Fruit fly (Drosophila melanogaster) whole organism, wandering third instar larva: ENCODE measurements around the gene Mul1.

Source experiments
- Abd-B ChIP-seq: fragments of >200 bp; optimal IDR thresholded peaks from 2 replicates; lab custom pipeline; 2017; ENCODE audit warnings: missing biosample characterization, missing genetic modification characterization
- CG32264 ChIP-seq: fragments of 200-800 bp; sonication (Bioruptor generic); optimal IDR thresholded peaks from 2 replicates; lab custom pipeline; 2016; ENCODE audit warnings: missing biosample characterization, missing genetic modification characterization
- CG9705 ChIP-seq: fragments of 200-800 bp; sonication (Bioruptor generic); optimal IDR thresholded peaks from 2 replicates; lab custom pipeline; 2018; ENCODE audit warnings: missing biosample characterization, mild to moderate bottlenecking, missing genetic modification characterization
- CrebA ChIP-seq: fragments of 200-800 bp; sonication (Bioruptor generic); optimal IDR thresholded peaks from 2 replicates; lab custom pipeline; 2016; ENCODE audit warnings: missing biosample characterization, mild to moderate bottlenecking, missing genetic modification characterization, borderline replicate concordance
- Dfd ChIP-seq: fragments of >200 bp; optimal IDR thresholded peaks from 2 replicates; lab custom pipeline; 2017; ENCODE audit warnings: missing biosample characterization, missing genetic modification characterization
- GATAd ChIP-seq: sonication (Bioruptor generic); optimal IDR thresholded peaks from 2 replicates; lab custom pipeline; 2016; ENCODE audit warnings: missing biosample characterization, missing genetic modification characterization
- HLH106 ChIP-seq: fragments of 200-800 bp; optimal IDR thresholded peaks from 3 replicates; lab custom pipeline; 2019; ENCODE audit warnings: missing biosample characterization, mild to moderate bottlenecking, missing genetic modification characterization, moderate library complexity
- Hnf4 ChIP-seq: fragments of 200-800 bp; sonication (Bioruptor generic); optimal IDR thresholded peaks from 2 replicates; lab custom pipeline; 2016; ENCODE audit warnings: missing biosample characterization, mild to moderate bottlenecking, missing genetic modification characterization
- Hr78 ChIP-seq: fragments of >200 bp; optimal IDR thresholded peaks from 2 replicates; lab custom pipeline; 2017; ENCODE audit warnings: missing biosample characterization, missing genetic modification characterization
- Hr83 ChIP-seq: fragments of 200-300 bp; sonication (Bioruptor generic); optimal IDR thresholded peaks from 2 replicates; lab custom pipeline; 2016; ENCODE audit warnings: missing biosample characterization, mild to moderate bottlenecking, missing genetic modification characterization, moderate library complexity; ENCODE audit not compliant: poor library complexity, severe bottlenecking
- Jra ChIP-seq: sonication (Bioruptor generic); optimal IDR thresholded peaks from 2 replicates; lab custom pipeline; 2016; ENCODE audit warnings: missing biosample characterization, missing genetic modification characterization
- Mio ChIP-seq: sonication (Bioruptor generic); optimal IDR thresholded peaks from 2 replicates; lab custom pipeline; 2016; ENCODE audit warnings: missing biosample characterization, missing genetic modification characterization
- Myc ChIP-seq: fragments of >200 bp; optimal IDR thresholded peaks from 2 replicates; lab custom pipeline; 2017
- N ChIP-seq: fragments of >200 bp; optimal IDR thresholded peaks from 2 replicates; lab custom pipeline; 2018; ENCODE audit warnings: missing biosample characterization, missing external identifiers, missing genetic modification characterization
- OdsH ChIP-seq: fragments of 200-800 bp; sonication (Bioruptor generic); optimal IDR thresholded peaks from 2 replicates; lab custom pipeline; 2016; ENCODE audit warnings: missing biosample characterization, mild to moderate bottlenecking, missing genetic modification characterization
- Sp1 ChIP-seq: fragments of 200-800 bp; sonication (Bioruptor generic); optimal IDR thresholded peaks from 3 replicates; lab custom pipeline; 2019; ENCODE audit warnings: missing biosample characterization, mild to moderate bottlenecking, missing genetic modification characterization, moderate library complexity
- br ChIP-seq: fragments of 200-800 bp; sonication (Bioruptor generic); optimal IDR thresholded peaks from 2 replicates; lab custom pipeline; 2016; ENCODE audit warnings: missing biosample characterization, missing genetic modification characterization
- brk ChIP-seq: fragments of 200-800 bp; sonication (Bioruptor generic); optimal IDR thresholded peaks from 2 replicates; lab custom pipeline; 2016; ENCODE audit warnings: missing biosample characterization, mild to moderate bottlenecking, missing genetic modification characterization
- dl ChIP-seq, 2 experiments: fragments of 175-275, 200-275 bp in 1 of 2; fragments of 200-275 bp in 1 of 2; sonication (Bioruptor generic); optimal IDR thresholded peaks; lab custom pipeline; 2018; ENCODE audit warnings: mild to moderate bottlenecking in 2 of 2, missing biosample characterization in 2 of 2, missing genetic modification characterization in 2 of 2, moderate library complexity in 2 of 2; ENCODE audit not compliant: partially characterized antibody in 2 of 2, insufficient read depth in 1 of 2
- dsf ChIP-seq: sonication (Bioruptor generic); optimal IDR thresholded peaks from 2 replicates; lab custom pipeline; 2016; ENCODE audit warnings: missing biosample characterization, missing genetic modification characterization, borderline replicate concordance
- ey ChIP-seq: fragments of 200-800 bp; sonication (Bioruptor generic); optimal IDR thresholded peaks from 2 replicates; lab custom pipeline; 2016; ENCODE audit warnings: missing biosample characterization, missing genetic modification characterization
- fru ChIP-seq: fragments of 200-800 bp; sonication (Bioruptor generic); optimal IDR thresholded peaks from 3 replicates; lab custom pipeline; 2016; ENCODE audit warnings: missing biosample characterization, mild to moderate bottlenecking, missing genetic modification characterization
- h ChIP-seq: fragments of 200-800 bp; sonication (Bioruptor generic); optimal IDR thresholded peaks from 3 replicates; lab custom pipeline; 2016; ENCODE audit warnings: missing biosample characterization, mild to moderate bottlenecking, missing genetic modification characterization
- jim ChIP-seq: fragments of 175-275, 200-325 bp; sonication (Bioruptor generic); optimal IDR thresholded peaks from 2 replicates; lab custom pipeline; 2016; ENCODE audit warnings: missing biosample characterization, mild to moderate bottlenecking, missing genetic modification characterization
- lola ChIP-seq: fragments of >200 bp; optimal IDR thresholded peaks from 2 replicates; lab custom pipeline; 2017; ENCODE audit warnings: missing biosample characterization, missing genetic modification characterization
- pan ChIP-seq: fragments of >200 bp; optimal IDR thresholded peaks from 2 replicates; lab custom pipeline; 2017
- psq ChIP-seq: fragments of 200-800 bp; sonication (Bioruptor generic); optimal IDR thresholded peaks from 3 replicates; lab custom pipeline; 2017; ENCODE audit warnings: missing biosample characterization, mild to moderate bottlenecking, missing genetic modification characterization, moderate library complexity
- rgr ChIP-seq: fragments of 200-800 bp; sonication (Bioruptor generic); optimal IDR thresholded peaks from 3 replicates; lab custom pipeline; 2016; ENCODE audit warnings: missing biosample characterization, mild to moderate bottlenecking, missing genetic modification characterization
- sage ChIP-seq: fragments of 200-800 bp; sonication (Bioruptor generic); optimal IDR thresholded peaks from 2 replicates; lab custom pipeline; 2016; ENCODE audit warnings: missing biosample characterization, mild to moderate bottlenecking, missing genetic modification characterization
- sv ChIP-seq: fragments of 200-800 bp; sonication (Bioruptor generic); optimal IDR thresholded peaks from 3 replicates; lab custom pipeline; 2016; ENCODE audit warnings: missing biosample characterization, missing genetic modification characterization
- tai ChIP-seq: sonication (Bioruptor generic); optimal IDR thresholded peaks from 2 replicates; lab custom pipeline; 2016; ENCODE audit warnings: missing biosample characterization, missing genetic modification characterization
- woc ChIP-seq: sonication (Bioruptor generic); optimal IDR thresholded peaks from 2 replicates; lab custom pipeline; 2016; ENCODE audit warnings: missing biosample characterization, mild to moderate bottlenecking, missing genetic modification characterization

Gene Mul1

DNA sequence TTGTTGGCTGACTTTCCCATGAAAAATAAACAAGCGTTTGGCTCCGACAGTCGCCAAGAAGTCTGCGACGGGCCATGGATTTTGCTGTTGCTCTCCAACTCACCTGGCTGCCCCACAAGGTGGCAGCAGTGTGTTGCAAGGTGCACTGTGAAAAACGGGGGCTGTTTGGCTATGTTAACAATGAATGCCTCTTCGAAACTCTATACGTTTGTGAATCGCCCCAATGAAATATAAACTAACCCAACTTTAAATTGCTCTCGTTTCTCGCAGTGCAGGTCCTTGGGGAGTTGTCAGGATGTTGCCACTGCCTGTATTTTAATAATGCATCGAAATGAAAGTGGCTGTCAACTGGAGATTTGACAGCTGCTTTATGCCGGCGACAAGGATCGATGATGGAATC lies 6.9 kb upstream of the Mul1 start:
- TF ChIP-seq CG9705 (GFP tag; lab: Kevin White, UChicago) (no peak), sv (GFP tag; lab: Kevin White, UChicago) (no peak), h (GFP tag; lab: Kevin White, UChicago) (no peak), lola (GFP tag; lab: Kevin White, UChicago) (no peak), brk (no peak), Hr78 (GFP tag; lab: Kevin White, UChicago) (no peak), ey (no peak), fru (GFP tag; lab: Kevin White, UChicago) (no peak), HLH106 (tag; lab: Kevin White, UChicago) (no peak), GATAd (GFP tag; lab: Kevin White, UChicago) (no peak), pan (lab: Kevin White, UChicago) (no peak), CG32264 (GFP tag; lab: Kevin White, UChicago) (no peak), CrebA (GFP tag; lab: Kevin White, UChicago) (no peak), Myc (lab: Kevin White, UChicago) (no peak)
- TF ChIP-seq, all 38 proteins: peak for 0

DNA sequence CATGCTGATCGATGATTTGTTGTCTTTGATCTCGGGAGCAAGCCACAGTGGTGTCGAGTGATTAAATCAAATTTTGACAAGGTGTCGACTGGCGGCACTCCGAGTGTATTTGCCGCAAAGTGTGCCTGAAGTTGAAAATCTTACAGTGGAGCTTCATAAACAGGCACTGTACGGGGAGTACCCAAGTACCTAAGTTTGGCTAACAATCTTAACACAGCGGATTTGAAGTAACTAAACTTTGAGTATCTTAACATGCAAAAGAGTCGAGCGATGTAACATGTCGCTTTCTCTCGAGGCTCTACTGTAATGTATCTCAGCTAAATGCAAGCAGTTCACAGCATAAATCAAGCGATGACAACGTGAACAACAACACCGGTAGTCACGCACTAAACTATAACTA lies 4.5 kb upstream of the Mul1 start:
- TF ChIP-seq brk: no peak
- no peak for TF ChIP-seq Jra (GFP tag; lab: Kevin White, UChicago)
- TF ChIP-seq CrebA (GFP tag; lab: Kevin White, UChicago): no peak
- no peak for TF ChIP-seq CG32264 (GFP tag; lab: Kevin White, UChicago)
- no peak for TF ChIP-seq ey
- TF ChIP-seq h (GFP tag; lab: Kevin White, UChicago): no peak
- no peak for TF ChIP-seq dl (GFP tag; optimal IDR thresholded peaks at IDR 0.05; lab: Kevin White, UChicago; ENCODE audit: insufficient read depth in 1 of 2, partially characterized antibody in 2 of 2)
- no peak for TF ChIP-seq HLH106 (tag; lab: Kevin White, UChicago)
- no peak for TF ChIP-seq Mio (GFP tag; lab: Kevin White, UChicago)
- TF ChIP-seq, all 38 proteins: peak for 0

DNA sequence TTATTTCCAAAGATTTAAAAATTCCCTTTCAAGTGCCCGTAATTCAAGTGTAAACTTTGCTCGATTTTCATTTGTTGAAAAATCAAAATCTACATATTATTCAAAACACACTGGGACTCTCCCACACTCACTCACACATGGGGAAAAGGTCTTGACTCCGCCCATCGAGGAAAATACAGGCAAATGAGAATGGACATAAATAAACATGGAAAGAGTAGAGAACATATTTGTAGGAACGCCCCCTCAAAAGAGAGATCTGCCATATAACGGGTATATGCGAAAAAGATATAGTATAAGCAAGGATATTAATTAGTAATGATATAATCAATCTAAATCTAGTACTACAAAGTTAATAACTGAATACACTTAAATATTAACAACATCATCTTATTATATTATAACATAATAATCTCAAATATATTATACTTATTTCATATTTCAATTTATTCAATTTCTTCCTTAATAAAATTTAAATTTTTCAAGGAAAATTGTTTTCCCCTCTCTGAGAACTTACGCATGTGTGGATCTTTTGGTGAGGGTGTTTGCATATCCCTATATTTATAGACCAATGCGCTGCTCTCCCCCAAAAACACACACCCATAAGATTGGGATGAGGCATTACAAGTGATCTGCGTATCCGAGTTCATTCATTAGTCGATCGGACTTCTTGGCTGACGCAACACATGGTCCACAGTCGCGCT lies 2.9 kb upstream of the Mul1 start, which contains the start of gene FoxL1:
Gene FoxL1, plus strand, starts transcription at position 651 of the 701 bp plus-strand sequence.
- TF ChIP-seq Myc (lab: Kevin White, UChicago): no peak
- TF ChIP-seq Dfd (GFP tag; lab: Kevin White, UChicago): no peak
- TF ChIP-seq woc (GFP tag; lab: Kevin White, UChicago): no peak
- no peak for TF ChIP-seq br (GFP tag; lab: Kevin White, UChicago)
- TF ChIP-seq sage: no peak
- TF ChIP-seq Sp1 (GFP tag; lab: Kevin White, UChicago): no peak
- no peak for TF ChIP-seq Abd-B (GFP tag; lab: Kevin White, UChicago)
- TF ChIP-seq N (GFP tag; lab: Kevin White, UChicago): no peak
- TF ChIP-seq HLH106 (tag; lab: Kevin White, UChicago): no peak
- TF ChIP-seq CrebA (GFP tag; lab: Kevin White, UChicago): no peak
- no peak for TF ChIP-seq Hr78 (GFP tag; lab: Kevin White, UChicago)
- no peak for TF ChIP-seq fru (GFP tag; lab: Kevin White, UChicago)
- no peak for TF ChIP-seq OdsH (GFP tag; lab: Kevin White, UChicago)
- TF ChIP-seq pan (lab: Kevin White, UChicago): no peak
- TF ChIP-seq jim (GFP tag; lab: Kevin White, UChicago): no peak

DNA sequence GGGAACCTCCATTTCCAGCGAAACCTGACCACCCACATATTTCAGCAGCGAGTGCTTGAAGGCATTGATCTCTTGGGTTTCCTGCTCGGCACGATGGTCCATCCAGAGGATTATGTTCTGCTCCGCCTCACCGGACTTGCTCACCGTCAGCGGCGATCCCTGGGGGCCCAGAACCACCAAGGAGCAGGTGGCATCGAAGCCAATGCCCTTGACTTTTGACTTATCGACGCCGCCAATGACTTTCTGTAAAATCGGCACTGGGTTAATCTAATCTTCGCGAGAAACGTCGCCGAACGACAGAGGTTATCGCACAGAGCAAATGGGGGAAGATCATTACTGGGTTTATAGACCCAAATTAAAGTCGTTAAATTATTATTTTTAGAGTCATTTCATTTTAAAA lies 3.2 kb downstream of the Mul1 start:
- TF ChIP-seq fru (GFP tag; lab: Kevin White, UChicago) (no peak), brk (no peak), Dfd (GFP tag; lab: Kevin White, UChicago) (no peak), sv (GFP tag; lab: Kevin White, UChicago) (no peak), Sp1 (GFP tag; lab: Kevin White, UChicago) (no peak), dsf (no peak), Jra (GFP tag; lab: Kevin White, UChicago) (no peak), GATAd (GFP tag; lab: Kevin White, UChicago) (no peak)

DNA sequence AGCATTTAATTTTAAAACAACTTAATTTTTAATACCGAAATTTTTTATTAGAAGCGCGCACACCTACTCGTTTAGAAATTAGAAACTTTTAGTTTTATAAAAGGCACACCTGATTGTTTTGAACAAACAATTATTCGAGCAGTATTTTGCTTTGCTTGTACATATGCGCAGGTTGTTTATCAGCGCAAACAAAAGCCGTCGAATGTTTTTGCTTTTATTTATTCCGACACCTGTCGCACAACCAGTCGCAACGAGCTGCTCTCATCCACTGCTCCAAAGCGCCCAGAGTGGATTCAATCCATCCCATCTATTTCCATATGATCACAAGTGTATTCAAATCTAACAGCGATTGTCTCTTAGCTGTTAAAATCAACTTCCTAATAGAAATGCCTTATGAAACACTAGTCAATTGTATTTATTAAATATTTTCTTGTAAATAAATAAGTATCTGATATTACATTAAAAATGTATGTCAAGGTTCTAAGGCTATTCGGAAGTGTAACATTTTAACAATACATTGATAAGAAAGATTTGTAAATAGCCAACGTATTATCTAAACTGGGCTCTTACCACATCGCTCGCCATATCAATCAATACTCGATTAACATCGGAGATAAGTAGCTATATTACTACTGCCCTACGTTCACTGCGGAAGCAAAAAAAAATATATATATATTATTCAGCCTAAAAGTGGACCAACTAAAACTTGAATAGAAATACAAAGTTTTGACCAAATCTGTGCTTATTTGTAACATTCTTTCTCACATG lies 4.7 kb downstream of the Mul1 start, which contains the start of gene CG11594:
Gene CG11594, minus strand, starts transcription at position 274 of the 768 bp plus-strand sequence.
- no peak for TF ChIP-seq psq (GFP tag; lab: Kevin White, UChicago)
- no peak for TF ChIP-seq Myc (lab: Kevin White, UChicago)
- peak; percentile 40 for TF ChIP-seq Hr83 (GFP tag; lab: Kevin White, UChicago)
- no peak for TF ChIP-seq Hnf4 (GFP tag; lab: Kevin White, UChicago)
- no peak for TF ChIP-seq dsf
- TF ChIP-seq dl (GFP tag; optimal IDR thresholded peaks at IDR 0.05; lab: Kevin White, UChicago; ENCODE audit: insufficient read depth in 1 of 2, partially characterized antibody in 2 of 2): no peak
- peak; percentile 27 for TF ChIP-seq rgr (GFP tag; lab: Kevin White, UChicago)
- no peak for TF ChIP-seq CrebA (GFP tag; lab: Kevin White, UChicago)
- no peak for TF ChIP-seq h (GFP tag; lab: Kevin White, UChicago)
- no peak for TF ChIP-seq OdsH (GFP tag; lab: Kevin White, UChicago)
- no peak for TF ChIP-seq Hr78 (GFP tag; lab: Kevin White, UChicago)
- TF ChIP-seq tai (GFP tag; lab: Kevin White, UChicago): no peak
- TF ChIP-seq N (GFP tag; lab: Kevin White, UChicago): no peak
- no peak for TF ChIP-seq woc (GFP tag; lab: Kevin White, UChicago)
- TF ChIP-seq, all 38 proteins: peak for 2
